Fruit fly (Drosophila melanogaster): ENCODE results near the gene CG31457.

Gene CG31457

dm6 chr3R:23149021-23149571, 21.3 kb upstream of the CG31457 start (continued):
- TF ChIP-seq OdsH (GFP tag; optimal IDR thresholded peaks at IDR 0.05) (peak; percentile 75), CG3032 (tag; optimal IDR thresholded peaks at IDR 0.05) (peak; percentile 90), Eip75B (GFP tag; optimal IDR thresholded peaks at IDR 0.05) (peak; percentile 57), Hr38 (GFP tag; optimal IDR thresholded peaks at IDR 0.05) (no peak), CG6808 (GFP tag; optimal IDR thresholded peaks at IDR 0.05) (peak; percentile 92), CG11294 (GFP tag; IDR thresholded peaks at IDR 0.05) (peak; percentile 58), Hr39 (GFP tag; optimal IDR thresholded peaks at IDR 0.05) (no peak), Smox (GFP tag; optimal IDR thresholded peaks at IDR 0.05) (no peak), CG6792 (GFP tag; optimal IDR thresholded peaks at IDR 0.05) (peak; percentile 76), CG9139 (GFP tag; optimal IDR thresholded peaks at IDR 0.05) (peak; percentile 87), CG11762 (GFP tag; optimal IDR thresholded peaks at IDR 0.05; ENCODE audit: insufficient read depth) (peak; percentile 53), CG10669 (GFP tag; optimal IDR thresholded peaks at IDR 0.05) (peak; percentile 87), CG32006 (GFP tag; optimal IDR thresholded peaks at IDR 0.05) (peak; percentile 52), eg (GFP tag; IDR thresholded peaks at IDR 0.05) (0 out of 3 replicates have a peak, but pooled peaks have one; percentile 34), Eip78C (GFP tag) (peak; percentile 94)

DNA sequence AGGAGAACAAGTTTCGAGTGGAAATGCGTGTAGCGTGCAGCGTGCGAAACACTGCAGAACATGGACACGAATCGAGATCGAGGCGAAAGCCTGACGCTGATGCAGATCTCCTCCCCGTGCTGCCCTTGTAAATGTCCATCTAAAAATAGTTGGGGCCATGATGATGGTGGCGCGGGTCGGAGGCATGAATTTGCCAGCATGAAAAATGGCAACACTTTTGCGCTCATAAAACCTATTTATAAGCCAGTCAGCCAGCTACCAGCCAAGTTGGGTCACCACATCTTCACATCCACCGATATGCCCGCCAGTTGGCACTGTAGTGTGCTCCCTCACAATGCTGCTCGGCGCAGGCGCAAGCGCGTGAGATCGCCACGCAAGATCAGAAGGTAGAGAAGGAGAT, 20.7 kb upstream of the CG31457 start:
- peak; percentile 37 for TF ChIP-seq acj6 (GFP tag; optimal IDR thresholded peaks at IDR 0.05)
- peak; percentile 54 for TF ChIP-seq Sox14 (GFP tag; optimal IDR thresholded peaks at IDR 0.05)
- TF ChIP-seq CG6808 (GFP tag; optimal IDR thresholded peaks at IDR 0.05), result peak; percentile 27
- TF ChIP-seq CG4318 (GFP tag; optimal IDR thresholded peaks at IDR 0.05), result no peak
- no peak for TF ChIP-seq CG11294 (GFP tag; IDR thresholded peaks at IDR 0.05)
- TF ChIP-seq achi (GFP tag; optimal IDR thresholded peaks at IDR 0.05), result peak; percentile 29
- peak; percentile 63 for TF ChIP-seq Ets21C (GFP tag; optimal IDR thresholded peaks at IDR 0.05)
- TF ChIP-seq CG3032 (tag; optimal IDR thresholded peaks at IDR 0.05), result peak; percentile 59
- TF ChIP-seq Lpt (GFP tag; optimal IDR thresholded peaks at IDR 0.05), result no peak
- no peak for TF ChIP-seq CG16779 (tag; optimal IDR thresholded peaks at IDR 0.05)
- TF ChIP-seq CG1621 (tag; optimal IDR thresholded peaks at IDR 0.05), result peak; percentile 9
- peak; percentile 72 for TF ChIP-seq esn (GFP tag; optimal IDR thresholded peaks at IDR 0.05)
- peak; percentile 71 for TF ChIP-seq Smox (GFP tag; optimal IDR thresholded peaks at IDR 0.05)
- TF ChIP-seq Sox15 (GFP tag; optimal IDR thresholded peaks at IDR 0.05), result peak; percentile 58
- peak; percentile 5 for TF ChIP-seq CG6276 (GFP tag; optimal IDR thresholded peaks at IDR 0.05)
- TF ChIP-seq fd59A (GFP tag; optimal IDR thresholded peaks at IDR 0.05), result peak; percentile 56
- TF ChIP-seq Eip78C (GFP tag), result peak; percentile 91
- TF ChIP-seq CG31627 (GFP tag; optimal IDR thresholded peaks at IDR 0.05), result peak; percentile 72
- peak; percentile 54 for TF ChIP-seq OdsH (GFP tag; optimal IDR thresholded peaks at IDR 0.05)
- TF ChIP-seq pdm3 (GFP tag; optimal IDR thresholded peaks at IDR 0.05), result peak; percentile 56
- peak in 1 of 2 experiments; percentile 97 for TF ChIP-seq ss (GFP tag; optimal IDR thresholded peaks at IDR 0.05)
- peak; percentile 56 for TF ChIP-seq CG10669 (GFP tag; optimal IDR thresholded peaks at IDR 0.05)
- peak; percentile 61 for TF ChIP-seq Eip75B (GFP tag; optimal IDR thresholded peaks at IDR 0.05)
- TF ChIP-seq CG8632 (GFP tag; optimal IDR thresholded peaks at IDR 0.05), result peak; percentile 18
- TF ChIP-seq CG32006 (GFP tag; optimal IDR thresholded peaks at IDR 0.05), result peak; percentile 39
- peak; percentile 76 for TF ChIP-seq lz (GFP tag; optimal IDR thresholded peaks at IDR 0.05)
- TF ChIP-seq svp (GFP tag), result peak; percentile 82
- peak; percentile 69 for TF ChIP-seq CG6792 (GFP tag; optimal IDR thresholded peaks at IDR 0.05)
- TF ChIP-seq Ets96B (tag; optimal IDR thresholded peaks at IDR 0.05), result peak; percentile 56
- no peak; the same call in 1 of the 3 replicates for TF ChIP-seq CG6163 (GFP tag; IDR thresholded peaks at IDR 0.05)
- no peak for TF ChIP-seq CG11762 (GFP tag; optimal IDR thresholded peaks at IDR 0.05; ENCODE audit: insufficient read depth)
- peak; percentile 73 for TF ChIP-seq Sox102F (GFP tag; optimal IDR thresholded peaks at IDR 0.05)
- TF ChIP-seq CG34406 (GFP tag; optimal IDR thresholded peaks at IDR 0.05), result peak; percentile 48
- peak; percentile 73 for TF ChIP-seq topi (GFP tag; optimal IDR thresholded peaks at IDR 0.05)
- peak; percentile 74 for TF ChIP-seq Hr39 (GFP tag; optimal IDR thresholded peaks at IDR 0.05)
- TF ChIP-seq CG8319 (GFP tag; optimal IDR thresholded peaks at IDR 0.05), result peak; percentile 66
- peak; percentile 76 for TF ChIP-seq Met (GFP tag; optimal IDR thresholded peaks at IDR 0.05)
- peak; percentile 62 for TF ChIP-seq CG11902 (GFP tag; optimal IDR thresholded peaks at IDR 0.05)
- TF ChIP-seq fd85E (GFP tag; optimal IDR thresholded peaks at IDR 0.05), result no peak
- TF ChIP-seq spab (GFP tag; optimal IDR thresholded peaks at IDR 0.05), result no peak
- peak; percentile 78 for TF ChIP-seq cyc (GFP tag; optimal IDR thresholded peaks at IDR 0.05)
- no peak for TF ChIP-seq CG6854 (GFP tag; optimal IDR thresholded peaks at IDR 0.05)
- peak; percentile 75 for TF ChIP-seq dsx (GFP tag; optimal IDR thresholded peaks at IDR 0.05; ENCODE audit: poor library complexity, severe bottlenecking)
- TF ChIP-seq CG7368 (GFP tag; optimal IDR thresholded peaks at IDR 0.05), result peak; percentile 42

Data from whole organism, prepupa.